Worm (Caenorhabditis elegans) whole organism, dauer: ENCODE results near the gene F42G4.2.
"Not testable (repeated sequence)": the region's sequence is repeated elsewhere in the genome, so short reads cannot be mapped to it uniquely, and the experiment has no call there.

Experiments used
- unc-62 ChIP-seq: sonication (generic microtip); optimal IDR thresholded peaks from 2 replicates; lab custom pipeline; 2017; ENCODE audit warnings: missing biosample characterization, missing genetic modification reagents, missing genetic modification characterization

Gene F42G4.2

ce11 chrII:13047609-13048008 lies at the start of gene F42G4.2:
Gene F42G4.2 (plus strand): TSS chrII:13047909.
- TF ChIP-seq unc-62 (GFP tag; lab: Kevin White, UChicago): not testable (repeated sequence)

ce11 chrII:13000753-13001152 lies 47.0 kb upstream of the F42G4.2 start, which contains the start of gene Y38F1A.8:
Gene Y38F1A.8 (minus strand): TSS chrII:13000853.
- no peak for TF ChIP-seq unc-62 (GFP tag; lab: Kevin White, UChicago)

ce11 chrII:13003244-13003643 lies 44.5 kb upstream of the F42G4.2 start:
- no peak for TF ChIP-seq unc-62 (GFP tag; lab: Kevin White, UChicago)

- no peak for TF ChIP-seq unc-62 (GFP tag; lab: Kevin White, UChicago)
Measured at ce11 chrII:13004160-13004871, 43.4 kb upstream of the F42G4.2 start.

- TF ChIP-seq unc-62 (GFP tag; lab: Kevin White, UChicago): no peak
Measured at ce11 chrII:13004872-13005252, 42.8 kb upstream of the F42G4.2 start.

- TF ChIP-seq unc-62 (GFP tag; lab: Kevin White, UChicago): no peak
Measured at ce11 chrII:13006283-13006682, 41.4 kb upstream of the F42G4.2 start.

- no peak for TF ChIP-seq unc-62 (GFP tag; lab: Kevin White, UChicago)
Measured at ce11 chrII:13007717-13008461, 39.8 kb upstream of the F42G4.2 start, which contains the start of gene oig-2. Gene oig-2 (minus strand): TSS chrII:13008164.

ce11 chrII:13012684-13013083 lies 35.0 kb upstream of the F42G4.2 start:
- no peak for TF ChIP-seq unc-62 (GFP tag; lab: Kevin White, UChicago)

ce11 chrII:13013966-13014365 lies 33.7 kb upstream of the F42G4.2 start, which contains the start of gene F18A11.5:
Gene F18A11.5 (minus strand): TSS chrII:13014286.
- no peak for TF ChIP-seq unc-62 (GFP tag; lab: Kevin White, UChicago)

ce11 chrII:13022555-13022954 lies 25.2 kb upstream of the F42G4.2 start:
- no peak for TF ChIP-seq unc-62 (GFP tag; lab: Kevin White, UChicago)

- TF ChIP-seq unc-62 (GFP tag; lab: Kevin White, UChicago): no peak
Measured at ce11 chrII:13023518-13023917, 24.2 kb upstream of the F42G4.2 start.

- no peak for TF ChIP-seq unc-62 (GFP tag; lab: Kevin White, UChicago)
Measured at ce11 chrII:13025794-13026412, 21.8 kb upstream of the F42G4.2 start, which contains the start of gene max-2. Gene max-2 (minus strand): TSS chrII:13025844.

- TF ChIP-seq unc-62 (GFP tag; lab: Kevin White, UChicago): no peak
Measured at ce11 chrII:13029290-13030050, 18.2 kb upstream of the F42G4.2 start.

ce11 chrII:13030051-13030437 lies 17.7 kb upstream of the F42G4.2 start:
- TF ChIP-seq unc-62 (GFP tag; lab: Kevin White, UChicago): no peak

ce11 chrII:13030567-13031188 lies 17.0 kb upstream of the F42G4.2 start:
- no peak for TF ChIP-seq unc-62 (GFP tag; lab: Kevin White, UChicago)
